Worm (Caenorhabditis elegans): Measurements from ENCODE around the gene ZK105.12.

DNA sequence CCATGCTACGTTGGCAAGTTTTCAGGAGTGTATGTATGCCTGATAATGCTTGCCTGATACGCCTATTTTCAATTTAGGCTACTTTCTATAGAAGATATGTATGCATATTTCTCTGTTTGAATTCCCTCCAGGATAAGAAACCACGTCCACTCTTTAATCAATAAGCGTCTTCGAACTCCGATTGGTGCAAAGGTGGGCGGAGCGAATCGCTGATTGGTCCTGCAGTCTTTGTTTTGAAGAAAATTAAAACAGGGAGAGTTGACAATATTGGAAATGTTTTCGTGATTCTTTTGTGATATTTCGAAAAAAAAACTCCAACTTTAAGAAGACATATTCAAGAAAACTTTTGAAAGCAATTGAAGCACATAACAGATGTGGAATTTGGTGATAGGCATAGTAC, 46.0 kb upstream of the ZK105.12 start:
- TF ChIP-seq unc-62 (GFP tag; optimal IDR thresholded peaks at IDR 0.05): no peak
- no peak for TF ChIP-seq fkh-10 (GFP tag; optimal IDR thresholded peaks at IDR 0.05)
- TF ChIP-seq nhr-28 (tag; optimal IDR thresholded peaks at IDR 0.05): no peak
- TF ChIP-seq R02D3.7 (tag; optimal IDR thresholded peaks at IDR 0.05): no peak
- no peak for TF ChIP-seq lin-39 (tag; optimal IDR thresholded peaks at IDR 0.05)
- TF ChIP-seq ceh-82 (tag; optimal IDR thresholded peaks at IDR 0.05): no peak
- no peak for TF ChIP-seq mdl-1 (tag; optimal IDR thresholded peaks at IDR 0.05)
- TF ChIP-seq pqm-1 (tag; optimal IDR thresholded peaks at IDR 0.05): no peak
- no peak for TF ChIP-seq ZK546.5 (tag; optimal IDR thresholded peaks at IDR 0.05)
- TF ChIP-seq nhr-237 (tag; optimal IDR thresholded peaks at IDR 0.05): no peak
- TF ChIP-seq skn-1 (tag; optimal IDR thresholded peaks at IDR 0.05): no peak
- no peak for TF ChIP-seq ama-1 (optimal IDR thresholded peaks at IDR 0.05)
- no peak for TF ChIP-seq ceh-9 (tag; optimal IDR thresholded peaks at IDR 0.05)
- no peak for TF ChIP-seq lsy-12 (tag; optimal IDR thresholded peaks at IDR 0.05)
